Worm (Caenorhabditis elegans): Measurements from ENCODE around the gene C09F12.3.

C09F12.3 gene

ce11 chrX:11008954-11009353, 33.7 kb downstream of the C09F12.3 start, which contains the start of gene ttr-31:
Gene ttr-31 (minus strand): TSS chrX:11009054.
- TF ChIP-seq nhr-237 (tag; optimal IDR thresholded peaks at IDR 0.05) (no peak), mdl-1 (tag; optimal IDR thresholded peaks at IDR 0.05) (no peak), elt-3 (tag; optimal IDR thresholded peaks at IDR 0.05) (no peak), ceh-16 (tag; optimal IDR thresholded peaks at IDR 0.05) (no peak), nhr-25 (tag; optimal IDR thresholded peaks at IDR 0.05) (no peak), nhr-67 (tag; optimal IDR thresholded peaks at IDR 0.05) (no peak), nhr-23 (tag; optimal IDR thresholded peaks at IDR 0.05) (no peak), tbx-2 (tag; optimal IDR thresholded peaks at IDR 0.05) (no peak), unc-62 (GFP tag; optimal IDR thresholded peaks at IDR 0.05) (no peak), sea-2 (GFP tag; optimal IDR thresholded peaks at IDR 0.05) (no peak)

ce11 chrX:11008052-11008451, 34.6 kb downstream of the C09F12.3 start, which contains the start of gene del-5:
Gene del-5 (minus strand): TSS chrX:11008181.
- TF ChIP-seq mml-1 (tag; optimal IDR thresholded peaks at IDR 0.05) = no peak
- TF ChIP-seq ztf-4 (tag; optimal IDR thresholded peaks at IDR 0.05) = no peak
- TF ChIP-seq ZK546.5 (tag; optimal IDR thresholded peaks at IDR 0.05) = no peak
- no peak for TF ChIP-seq pha-4 (tag; optimal IDR thresholded peaks at IDR 0.05)
- no peak for TF ChIP-seq eor-1 (tag; optimal IDR thresholded peaks at IDR 0.05)
- TF ChIP-seq unc-62 (GFP tag; optimal IDR thresholded peaks at IDR 0.05) = no peak
- no peak for TF ChIP-seq nhr-237 (tag; optimal IDR thresholded peaks at IDR 0.05)
- TF ChIP-seq zag-1 (tag; optimal IDR thresholded peaks at IDR 0.05) = no peak
- TF ChIP-seq skn-1 (tag; optimal IDR thresholded peaks at IDR 0.05) = no peak
- no peak for TF ChIP-seq fkh-2 (tag; optimal IDR thresholded peaks at IDR 0.05)
- TF ChIP-seq fos-1 (tag; optimal IDR thresholded peaks at IDR 0.05) = no peak
- no peak for TF ChIP-seq nhr-11 (tag; optimal IDR thresholded peaks at IDR 0.05)
- peak; percentile 84 for TF ChIP-seq pqm-1 (tag; optimal IDR thresholded peaks at IDR 0.05)
- no peak for TF ChIP-seq nhr-67 (tag; optimal IDR thresholded peaks at IDR 0.05)
- peak; percentile 90 for TF ChIP-seq elt-2 (tag; optimal IDR thresholded peaks at IDR 0.05)
- TF ChIP-seq nhr-25 (tag; optimal IDR thresholded peaks at IDR 0.05) = no peak
- peak; percentile 6 for TF ChIP-seq jun-1 (tag; optimal IDR thresholded peaks at IDR 0.05)
- no peak for TF ChIP-seq egl-5 (tag; optimal IDR thresholded peaks at IDR 0.05)
- no peak for TF ChIP-seq sea-2 (GFP tag; optimal IDR thresholded peaks at IDR 0.05)
- no peak for TF ChIP-seq ceh-9 (tag; optimal IDR thresholded peaks at IDR 0.05)
- no peak for TF ChIP-seq mdl-1 (tag; optimal IDR thresholded peaks at IDR 0.05)
- no peak for TF ChIP-seq lsy-12 (tag; optimal IDR thresholded peaks at IDR 0.05)
- no peak for TF ChIP-seq hmg-11 (tag; optimal IDR thresholded peaks at IDR 0.05)
- no peak for TF ChIP-seq ama-1 (optimal IDR thresholded peaks at IDR 0.05)
- peak; percentile 16 for TF ChIP-seq nfya-1 (tag; optimal IDR thresholded peaks at IDR 0.05; ENCODE audit: insufficient read depth)
- TF ChIP-seq daf-12 (tag; optimal IDR thresholded peaks at IDR 0.05) = no peak
- TF ChIP-seq ceh-82 (tag; optimal IDR thresholded peaks at IDR 0.05) = no peak
- TF ChIP-seq elt-3 (tag; optimal IDR thresholded peaks at IDR 0.05) = no peak
- TF ChIP-seq nhr-43 (tag; optimal IDR thresholded peaks at IDR 0.05; ENCODE audit: poor library complexity, severe bottlenecking) = no peak
- TF ChIP-seq nhr-23 (tag; optimal IDR thresholded peaks at IDR 0.05) = no peak
- TF ChIP-seq R02D3.7 (tag; optimal IDR thresholded peaks at IDR 0.05) = no peak
- TF ChIP-seq ztf-11 (tag; optimal IDR thresholded peaks at IDR 0.05) = no peak
- no peak for TF ChIP-seq ceh-16 (tag; optimal IDR thresholded peaks at IDR 0.05)
- TF ChIP-seq snpc-4 (tag; optimal IDR thresholded peaks at IDR 0.05) = no peak

- TF ChIP-seq elt-2 (tag; optimal IDR thresholded peaks at IDR 0.05) (peak; percentile 58), hmg-11 (tag; optimal IDR thresholded peaks at IDR 0.05) (no peak), pqm-1 (tag; optimal IDR thresholded peaks at IDR 0.05) (peak; percentile 50), jun-1 (tag; optimal IDR thresholded peaks at IDR 0.05) (no peak)
These were observed 35.3 kb downstream of the C09F12.3 start for ce11 chrX:11007393-11007792.

- TF ChIP-seq nhr-43 (tag; optimal IDR thresholded peaks at IDR 0.05; ENCODE audit: poor library complexity, severe bottlenecking) (no peak), tbx-2 (tag; optimal IDR thresholded peaks at IDR 0.05) (no peak), nhr-11 (tag; optimal IDR thresholded peaks at IDR 0.05) (no peak), egl-5 (tag; optimal IDR thresholded peaks at IDR 0.05) (no peak), hmg-11 (tag; optimal IDR thresholded peaks at IDR 0.05) (no peak), nhr-76 (tag; optimal IDR thresholded peaks at IDR 0.05) (no peak), mml-1 (tag; optimal IDR thresholded peaks at IDR 0.05) (no peak), R02D3.7 (tag; optimal IDR thresholded peaks at IDR 0.05) (no peak), nhr-23 (tag; optimal IDR thresholded peaks at IDR 0.05) (no peak), nhr-77 (tag; optimal IDR thresholded peaks at IDR 0.05) (no peak), ceh-9 (tag; optimal IDR thresholded peaks at IDR 0.05) (no peak)
These were observed 39.0 kb downstream of the C09F12.3 start for ce11 chrX:11003701-11004100.

All from whole organism, L3 larva.